Fruit fly (Drosophila melanogaster): Measurements from ENCODE around the gene CG32212.

DNA sequence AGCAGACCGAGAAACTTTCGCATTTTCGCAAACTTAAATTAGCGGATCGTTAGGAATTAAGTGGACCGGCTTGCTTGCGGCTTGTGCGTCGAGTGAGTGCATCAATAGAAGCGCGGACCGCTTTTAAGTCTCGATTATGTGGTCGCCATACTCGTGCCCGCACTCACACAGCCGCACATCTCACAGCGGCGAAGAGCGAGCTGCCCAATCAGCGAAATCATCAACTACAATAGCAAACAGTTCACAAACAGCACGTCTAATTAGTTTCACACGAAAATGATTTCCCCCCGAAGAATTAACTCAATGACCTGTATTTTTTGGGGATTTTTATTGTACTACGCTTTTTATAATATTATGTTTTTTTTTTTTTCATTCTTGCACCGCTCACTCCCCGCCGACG lies 13.3 kb downstream of the CG32212 start, which contains the start of gene CG9451:
- no peak for TF ChIP-seq D1 (tag; optimal IDR thresholded peaks at IDR 0.05)
- TF ChIP-seq CG14655 (GFP tag; optimal IDR thresholded peaks at IDR 0.05) = no peak
- no peak for TF ChIP-seq gl (tag; optimal IDR thresholded peaks at IDR 0.05)
- no peak for TF ChIP-seq CG15710 (tag; optimal IDR thresholded peaks at IDR 0.05)
- TF ChIP-seq CG34367 (tag; optimal IDR thresholded peaks at IDR 0.05) = no peak
- TF ChIP-seq CG13204 (GFP tag; optimal IDR thresholded peaks at IDR 0.05) = no peak
- TF ChIP-seq Pif1A (GFP tag; optimal IDR thresholded peaks at IDR 0.05) = no peak
- TF ChIP-seq Snoo (tag; optimal IDR thresholded peaks at IDR 0.05) = no peak
- TF ChIP-seq CG8301 (tag; optimal IDR thresholded peaks at IDR 0.05) = no peak
- TF ChIP-seq fd96Ca (GFP tag; IDR thresholded peaks at IDR 0.05) = no peak

Measured in whole organism, pupa.